Worm (Caenorhabditis elegans) whole organism, mixed stage, embryonic: ENCODE data around the gene cnc-2.

Experiments used
- M03D4.4 ChIP-seq: sonication (generic microtip); optimal IDR thresholded peaks from 2 replicates; lab custom pipeline; 2017; ENCODE audit warnings: mild to moderate bottlenecking, missing genetic modification characterization, missing compliant biosample characterization
- bed-3 ChIP-seq: fragments of 200-800 bp; sonication (Bioruptor generic); optimal IDR thresholded peaks from 3 replicates; lab custom pipeline; 2018; ENCODE audit warnings: mild to moderate bottlenecking, missing genetic modification characterization, moderate library complexity, missing compliant biosample characterization
- blmp-1 ChIP-seq: fragments of 150-350 bp; optimal IDR thresholded peaks from 2 replicates; lab custom pipeline; 2014; ENCODE audit warnings: missing biosample characterization, missing genetic modification characterization
- ceh-39 ChIP-seq: fragments of 150-350 bp; optimal IDR thresholded peaks from 2 replicates; lab custom pipeline; 2014; ENCODE audit warnings: missing biosample characterization, missing genetic modification characterization
- ceh-43 ChIP-seq: fragments of 200-800 bp; sonication (Bioruptor generic); optimal IDR thresholded peaks from 2 replicates; lab custom pipeline; 2018; ENCODE audit warnings: mild to moderate bottlenecking, missing genetic modification characterization, moderate library complexity, missing compliant biosample characterization
- ceh-83 ChIP-seq: fragments of 200-800 bp; sonication (Bioruptor generic); optimal IDR thresholded peaks from 2 replicates; lab custom pipeline; 2018; ENCODE audit warnings: mild to moderate bottlenecking, missing genetic modification characterization, missing compliant biosample characterization
- ces-1 ChIP-seq: fragments of 150-350 bp; optimal IDR thresholded peaks from 2 replicates; lab custom pipeline; 2014; ENCODE audit warnings: missing biosample characterization, missing genetic modification reagents, missing genetic modification characterization
- cnd-1 ChIP-seq: fragments of 200-800 bp; sonication (Bioruptor generic); optimal IDR thresholded peaks from 2 replicates; lab custom pipeline; 2018; ENCODE audit warnings: mild to moderate bottlenecking, missing genetic modification characterization, missing compliant biosample characterization
- drap-1 ChIP-seq: fragments of 200-800 bp; sonication (Bioruptor generic); optimal IDR thresholded peaks from 3 replicates; lab custom pipeline; 2018; ENCODE audit warnings: mild to moderate bottlenecking, missing genetic modification characterization, missing compliant biosample characterization
- elt-1 ChIP-seq: sonication (generic microtip); optimal IDR thresholded peaks from 2 replicates; lab custom pipeline; 2017; ENCODE audit warnings: missing genetic modification characterization, mild to moderate bottlenecking, missing compliant biosample characterization, antibody characterized with exemption, moderate library complexity, borderline replicate concordance; ENCODE audit not compliant: insufficient read depth
- elt-3 ChIP-seq: fragments of 150-350 bp; optimal IDR thresholded peaks from 2 replicates; lab custom pipeline; 2014; ENCODE audit warnings: missing biosample characterization, missing genetic modification characterization
- flh-1 ChIP-seq: fragments of 200-800 bp; sonication (Bioruptor generic); optimal IDR thresholded peaks from 2 replicates; lab custom pipeline; 2018; ENCODE audit warnings: mild to moderate bottlenecking, missing genetic modification characterization, moderate library complexity, missing compliant biosample characterization
- ham-2 ChIP-seq: fragments of 200-800 bp; sonication (Bioruptor generic); optimal IDR thresholded peaks from 2 replicates; lab custom pipeline; 2018; ENCODE audit warnings: mild to moderate bottlenecking, missing genetic modification characterization, missing compliant biosample characterization
- hlh-1 ChIP-seq: fragments of 150-350 bp; optimal IDR thresholded peaks from 2 replicates; lab custom pipeline; 2014; ENCODE audit warnings: missing biosample characterization, missing genetic modification reagents, missing genetic modification characterization
- lin-13 ChIP-seq: fragments of 150-350 bp; optimal IDR thresholded peaks from 2 replicates; lab custom pipeline; 2014; ENCODE audit warnings: missing biosample characterization, missing genetic modification characterization
- lin-32 ChIP-seq: fragments of 200-800 bp; sonication (Bioruptor generic); optimal IDR thresholded peaks from 2 replicates; lab custom pipeline; 2018; ENCODE audit warnings: mild to moderate bottlenecking, missing genetic modification characterization, missing compliant biosample characterization
- lsy-2 ChIP-seq: fragments of 150-350 bp; optimal IDR thresholded peaks from 2 replicates; lab custom pipeline; 2014; ENCODE audit warnings: missing biosample characterization, missing genetic modification characterization
- mab-5 ChIP-seq: fragments of 150-350 bp; optimal IDR thresholded peaks from 2 replicates; lab custom pipeline; 2014; ENCODE audit warnings: missing biosample characterization, missing genetic modification characterization
- mep-1 ChIP-seq: fragments of 150-350 bp; optimal IDR thresholded peaks from 2 replicates; lab custom pipeline; 2017; ENCODE audit warnings: missing biosample characterization, missing genetic modification reagents, missing genetic modification characterization, inconsistent platforms
- mls-2 ChIP-seq: sonication (generic microtip); optimal IDR thresholded peaks from 2 replicates; lab custom pipeline; 2016; ENCODE audit warnings: mild to moderate bottlenecking, missing genetic modification characterization, moderate library complexity, missing compliant biosample characterization
- nhr-12 ChIP-seq: fragments of 150-350 bp; optimal IDR thresholded peaks from 2 replicates; lab custom pipeline; 2014; ENCODE audit warnings: missing biosample characterization, missing genetic modification characterization
- nhr-2 ChIP-seq: fragments of 150-350 bp; optimal IDR thresholded peaks from 2 replicates; lab custom pipeline; 2014; ENCODE audit warnings: missing biosample characterization, missing genetic modification characterization
- nhr-237 ChIP-seq: fragments of 150-350 bp; optimal IDR thresholded peaks from 2 replicates; lab custom pipeline; 2014; ENCODE audit warnings: missing biosample characterization, missing genetic modification characterization
- nhr-76 ChIP-seq: sonication (generic microtip); optimal IDR thresholded peaks from 2 replicates; lab custom pipeline; 2017; ENCODE audit warnings: missing biosample characterization, missing genetic modification characterization
- pha-4 ChIP-seq: fragments of 150-350 bp; optimal IDR thresholded peaks from 2 replicates; lab custom pipeline; 2018; ENCODE audit warnings: missing biosample characterization, missing genetic modification reagents, missing genetic modification characterization
- sem-2 ChIP-seq: fragments of 200-800 bp; sonication (Bioruptor generic); optimal IDR thresholded peaks from 2 replicates; lab custom pipeline; 2018; ENCODE audit warnings: mild to moderate bottlenecking, missing genetic modification characterization, missing compliant biosample characterization
- snpc-4 ChIP-seq: fragments of 150-350 bp; optimal IDR thresholded peaks from 2 replicates; lab custom pipeline; 2014; ENCODE audit warnings: missing biosample characterization, missing genetic modification characterization
- sptf-1 ChIP-seq: sonication (generic microtip); optimal IDR thresholded peaks from 2 replicates; lab custom pipeline; 2017; ENCODE audit warnings: mild to moderate bottlenecking, missing genetic modification characterization, moderate library complexity, missing compliant biosample characterization
- unc-120 ChIP-seq: sonication (generic microtip); optimal IDR thresholded peaks from 2 replicates; lab custom pipeline; 2017; ENCODE audit warnings: missing genetic modification characterization, missing compliant biosample characterization; ENCODE audit not compliant: poor library complexity, severe bottlenecking
- unc-39 ChIP-seq: fragments of 150-350 bp; optimal IDR thresholded peaks from 2 replicates; lab custom pipeline; 2014; ENCODE audit warnings: missing biosample characterization, missing genetic modification characterization
- unc-62 ChIP-seq: fragments of 150-350 bp; optimal IDR thresholded peaks from 2 replicates; lab custom pipeline; 2014; ENCODE audit warnings: missing biosample characterization, missing genetic modification reagents, missing genetic modification characterization
- zip-8 ChIP-seq: fragments of 150-350 bp; optimal IDR thresholded peaks from 2 replicates; lab custom pipeline; 2014; ENCODE audit warnings: missing biosample characterization, missing genetic modification characterization
- ztf-11 ChIP-seq: fragments of 150-350 bp; optimal IDR thresholded peaks from 2 replicates; lab custom pipeline; 2014; ENCODE audit warnings: missing biosample characterization, missing genetic modification characterization

The cnc-2 gene

DNA sequence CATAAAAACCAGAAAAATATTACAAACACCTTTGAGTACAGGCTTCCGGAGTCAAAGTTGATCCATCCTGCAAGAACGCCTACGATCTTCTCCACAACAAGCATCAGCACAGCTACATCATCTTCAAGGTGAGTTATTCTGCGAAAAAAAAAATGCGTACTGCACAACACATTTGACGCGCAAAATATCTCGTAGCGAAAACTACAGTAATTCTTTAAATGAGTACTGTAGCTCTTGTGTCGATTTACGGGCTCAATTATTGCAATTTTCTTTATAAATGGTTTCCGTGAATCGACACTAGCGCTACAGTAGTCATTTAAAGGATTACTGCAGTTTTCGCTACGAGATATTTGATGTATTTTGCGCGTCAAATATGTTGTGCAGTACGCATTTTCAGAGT is 26.9 kb upstream of the cnc-2 start:
- TF ChIP-seq sptf-1 (tag; lab: Kevin White, UChicago), result no peak
- TF ChIP-seq lin-32 (GFP tag; lab: Kevin White, UChicago), result no peak
- TF ChIP-seq nhr-2 (tag; lab: Kevin White, UChicago), result no peak
- TF ChIP-seq lsy-2 (tag; lab: Kevin White, UChicago), result no peak

- TF ChIP-seq nhr-237, result no peak
- TF ChIP-seq flh-1 (GFP tag; lab: Kevin White, UChicago), result no peak
- no peak for TF ChIP-seq mep-1
- no peak for TF ChIP-seq snpc-4 (tag; lab: Kevin White, UChicago)
- TF ChIP-seq mab-5, result no peak
- TF ChIP-seq zip-8, result no peak
- TF ChIP-seq drap-1 (GFP tag; lab: Kevin White, UChicago), result no peak
- no peak for TF ChIP-seq blmp-1 (tag; lab: Kevin White, UChicago)
- TF ChIP-seq M03D4.4 (tag; lab: Kevin White, UChicago), result no peak
- no peak for TF ChIP-seq sptf-1 (tag; lab: Kevin White, UChicago)
- TF ChIP-seq ceh-83 (GFP tag; lab: Kevin White, UChicago), result no peak
Measured at ce11 chrV:1476284-1476792, 26.4 kb upstream of the cnc-2 start.

- TF ChIP-seq mls-2 (tag; lab: Kevin White, UChicago), result peak; percentile 61
- peak; percentile 94 for TF ChIP-seq unc-120
- no peak for TF ChIP-seq ceh-83 (GFP tag; lab: Kevin White, UChicago)
- TF ChIP-seq ceh-39 (tag; lab: Kevin White, UChicago), result no peak
- peak; percentile 38 for TF ChIP-seq lsy-2 (tag; lab: Kevin White, UChicago)
- no peak for TF ChIP-seq unc-39 (tag; lab: Kevin White, UChicago)
- peak; percentile 26 for TF ChIP-seq cnd-1
- peak; percentile 81 for TF ChIP-seq lin-13
- peak; percentile 43 for TF ChIP-seq drap-1 (GFP tag; lab: Kevin White, UChicago)
- TF ChIP-seq sptf-1 (tag; lab: Kevin White, UChicago), result peak; percentile 75
- no peak for TF ChIP-seq ceh-43 (GFP tag; lab: Kevin White, UChicago)
- TF ChIP-seq mep-1, result peak; percentile 51
- peak; percentile 9 for TF ChIP-seq ztf-11
- TF ChIP-seq unc-62 (GFP tag; lab: Kevin White, UChicago), result peak; percentile 86
- peak; percentile 65 for TF ChIP-seq hlh-1 (tag; lab: Kevin White, UChicago)
- peak; percentile 49 for TF ChIP-seq nhr-2 (tag; lab: Kevin White, UChicago)
- TF ChIP-seq snpc-4 (tag; lab: Kevin White, UChicago), result no peak
- no peak for TF ChIP-seq elt-1
- no peak for TF ChIP-seq blmp-1 (tag; lab: Kevin White, UChicago)
- TF ChIP-seq nhr-76 (tag; lab: Kevin White, UChicago), result no peak
- no peak for TF ChIP-seq flh-1 (GFP tag; lab: Kevin White, UChicago)
- no peak for TF ChIP-seq nhr-12 (tag; lab: Kevin White, UChicago)
- no peak for TF ChIP-seq zip-8
- peak; percentile 56 for TF ChIP-seq M03D4.4 (tag; lab: Kevin White, UChicago)
- peak; percentile 32 for TF ChIP-seq ces-1 (GFP tag; lab: Kevin White, UChicago)
- peak; percentile 74 for TF ChIP-seq pha-4 (tag; lab: Kevin White, UChicago)
- TF ChIP-seq ham-2 (GFP tag; lab: Kevin White, UChicago), result peak; percentile 86
Measured at ce11 chrV:1474486-1475125, 24.6 kb upstream of the cnc-2 start, which contains the start of the genes F53E2.2 and unc-60. TSS of gene F53E2.2 (plus strand) at chrV:1475086. TSS of gene unc-60 (plus strand) at chrV:1475086.

DNA sequence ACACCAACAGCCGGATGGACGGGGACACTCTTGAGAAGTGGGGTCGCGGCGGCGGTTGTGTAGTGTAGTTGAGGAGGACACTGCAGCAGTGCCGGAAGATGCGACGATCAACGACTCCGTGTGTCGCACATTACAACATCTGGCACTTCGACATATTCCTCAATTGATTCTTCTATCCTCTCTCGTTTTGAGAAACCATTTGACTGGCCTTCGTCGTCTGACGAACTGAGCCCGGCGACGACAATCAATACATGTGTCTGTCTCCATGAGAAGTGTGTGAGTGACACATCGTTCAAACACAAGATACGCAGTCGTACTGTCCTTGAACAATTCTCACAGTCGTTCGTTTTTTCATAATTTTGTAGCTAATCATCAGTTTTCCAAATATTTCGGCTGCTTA is 22.6 kb upstream of the cnc-2 start:
- TF ChIP-seq hlh-1 (tag; lab: Kevin White, UChicago) (peak; percentile 10), lsy-2 (tag; lab: Kevin White, UChicago) (no peak), mab-5 (no peak), ceh-83 (GFP tag; lab: Kevin White, UChicago) (no peak), lin-32 (GFP tag; lab: Kevin White, UChicago) (no peak), nhr-12 (tag; lab: Kevin White, UChicago) (no peak), flh-1 (GFP tag; lab: Kevin White, UChicago) (no peak), bed-3 (GFP tag; lab: Kevin White, UChicago) (no peak), unc-62 (GFP tag; lab: Kevin White, UChicago) (peak; percentile 49), elt-3 (tag; lab: Kevin White, UChicago) (no peak), drap-1 (GFP tag; lab: Kevin White, UChicago) (no peak), sem-2 (GFP tag; lab: Kevin White, UChicago) (no peak), sptf-1 (tag; lab: Kevin White, UChicago) (no peak), cnd-1 (peak; percentile 16), ceh-43 (GFP tag; lab: Kevin White, UChicago) (no peak)
